Worm (Caenorhabditis elegans) whole organism, L4/young adult: Measurements from ENCODE around the gene hlh-34.

Source experiments
- W03F9.2 ChIP-seq: fragments of 150-350 bp; optimal IDR thresholded peaks from 2 replicates; lab custom pipeline; 2014; ENCODE audit warnings: missing biosample characterization, missing genetic modification characterization
- dao-5 ChIP-seq: sonication (generic microtip); optimal IDR thresholded peaks from 2 replicates; lab custom pipeline; 2016; ENCODE audit warnings: missing genotype, missing genetic modification characterization, moderate library complexity, missing compliant biosample characterization
- him-1 ChIP-seq: sonication (generic microtip); optimal IDR thresholded peaks from 2 replicates; lab custom pipeline; 2016; ENCODE audit warnings: missing genotype, missing genetic modification reagents, missing genetic modification characterization, missing compliant biosample characterization

ce11 chrV:13707295-13707694, at the start of gene hlh-34:
- no peak for TF ChIP-seq him-1
- no peak for TF ChIP-seq dao-5 (tag; lab: Kevin White, UChicago)
- no peak for TF ChIP-seq W03F9.2 (tag; lab: Kevin White, UChicago)
